Fruit fly (Drosophila melanogaster) S2 (cell line): Measurements from ENCODE around the gene CG10919.

ENCODE experiments used
- CG8478 ChIP-seq: fragments of >200 bp; optimal IDR thresholded peaks from 2 replicates; lab custom pipeline; 2018
- CTCF ChIP-seq, 2 experiments: fragments of >200 bp; optimal IDR thresholded peaks; 2 replicates each; lab custom pipeline; 2018

DNA sequence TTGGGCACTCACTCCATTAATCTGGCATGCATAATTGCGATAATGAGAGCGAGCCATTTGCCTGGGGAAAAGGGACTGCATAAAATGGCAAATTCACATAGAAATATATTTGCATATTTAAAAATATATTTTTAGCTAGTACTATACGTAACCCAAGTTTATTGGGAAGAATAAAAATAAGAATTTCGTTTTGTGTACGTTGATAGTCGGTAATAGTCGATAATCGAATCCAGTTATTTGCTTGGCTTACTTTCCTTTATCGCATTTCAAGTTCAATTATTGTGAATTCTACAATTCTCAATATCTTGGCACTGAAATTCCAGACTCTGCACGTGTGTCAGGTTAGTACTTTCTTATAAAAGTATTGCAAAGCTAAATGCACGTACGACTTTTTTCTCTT lies 44.8 kb downstream of the CG10919 start, which contains the start of gene CG3014:
- TF ChIP-seq CG8478 (lab: Kevin White, UChicago) (no peak), CTCF (optimal IDR thresholded peaks at IDR 0.05; lab: Kevin White, UChicago) (no peak)
